Worm (Caenorhabditis elegans) whole organism, L4 larva: ENCODE results near the gene bre-1.

ENCODE experiments used
- F49E8.2 ChIP-seq: sonication (generic microtip); optimal IDR thresholded peaks from 2 replicates; lab custom pipeline; 2016; ENCODE audit warnings: missing compliant biosample characterization, mild to moderate bottlenecking, missing genetic modification characterization, borderline replicate concordance
- daf-19 ChIP-seq: fragments of 200-800 bp; sonication (Bioruptor generic); conservative IDR thresholded peaks from 2 replicates; pipeline ENCODE4 v1.3.6; 2022; ENCODE audit warnings: missing genetic modification characterization, missing compliant biosample characterization

- no peak for TF ChIP-seq F49E8.2 (tag; lab: Kevin White, UChicago)
- no peak for TF ChIP-seq daf-19 (GFP tag; lab: Robert Waterston, UW)
Observed at ce11 chrIV:8984566-8984965, 2.5 kb upstream of the bre-1 start, which contains the start of gene nstp-1.
